Worm (Caenorhabditis elegans) whole organism, midembryonic: ENCODE results near the gene ZK856.11.

Experiments used
- T22C8.4 ChIP-seq: fragments of 200-800 bp; sonication (Bioruptor generic); IDR thresholded peaks from 2 replicates; pipeline ENCODE4 v1.3.6; 2022; ENCODE audit warnings: missing genetic modification characterization, missing compliant biosample characterization
- cog-1 ChIP-seq: sonication (generic microtip); optimal IDR thresholded peaks from 2 replicates; lab custom pipeline; 2016; ENCODE audit warnings: missing genetic modification characterization, missing compliant biosample characterization
- flt-1 ChIP-seq: fragments of 200-800 bp; sonication (Bioruptor generic); IDR thresholded peaks from 2 replicates; pipeline ENCODE4 v1.3.6; 2022; ENCODE audit warnings: missing genetic modification characterization, missing compliant biosample characterization
- klf-2 ChIP-seq: fragments of 200-800 bp; sonication (Bioruptor generic); conservative IDR thresholded peaks from 2 replicates; pipeline ENCODE4 v1.3.6; 2022; ENCODE audit warnings: missing genetic modification reagents, missing genetic modification characterization, missing compliant biosample characterization
- med-1 ChIP-seq: sonication (generic microtip); optimal IDR thresholded peaks from 2 replicates; lab custom pipeline; 2017; ENCODE audit warnings: missing genetic modification characterization, mild to moderate bottlenecking, missing compliant biosample characterization, antibody characterized with exemption, missing genetic modification reagents; ENCODE audit not compliant: insufficient read depth
- ref-1 ChIP-seq: fragments of 200-800 bp; sonication (Bioruptor generic); conservative IDR thresholded peaks from 2 replicates; pipeline ENCODE4 v1.3.6; 2022; ENCODE audit warnings: missing genetic modification reagents, missing genetic modification characterization, missing compliant biosample characterization
- tab-1 ChIP-seq: fragments of 200-800 bp; sonication (Bioruptor generic); IDR thresholded peaks from 2 replicates; pipeline ENCODE4 v1.3.6; 2022; ENCODE audit warnings: missing genetic modification characterization, missing compliant biosample characterization
- ztf-23 ChIP-seq: fragments of 200-800 bp; sonication (Bioruptor generic); IDR thresholded peaks from 2 replicates; pipeline ENCODE4 v1.3.6; 2022; ENCODE audit warnings: missing genetic modification reagents, missing genetic modification characterization, missing compliant biosample characterization
- ztf-29 ChIP-seq: fragments of 200-800 bp; sonication (Bioruptor generic); IDR thresholded peaks from 2 replicates; pipeline ENCODE4 v1.3.6; 2022; ENCODE audit warnings: missing genetic modification reagents, missing genetic modification characterization, missing compliant biosample characterization

Gene ZK856.11

ce11 chrV:10212627-10213026, 7.9 kb upstream of the ZK856.11 start, which contains the start of gene hpo-40:
Gene hpo-40 (plus strand): TSS chrV:10212927.
- TF ChIP-seq tab-1 (GFP tag; lab: Robert Waterston, UW), result no peak
- no peak for TF ChIP-seq ref-1 (GFP tag; lab: Robert Waterston, UW)
- TF ChIP-seq T22C8.4 (GFP tag; lab: Robert Waterston, UW), result no peak

DNA sequence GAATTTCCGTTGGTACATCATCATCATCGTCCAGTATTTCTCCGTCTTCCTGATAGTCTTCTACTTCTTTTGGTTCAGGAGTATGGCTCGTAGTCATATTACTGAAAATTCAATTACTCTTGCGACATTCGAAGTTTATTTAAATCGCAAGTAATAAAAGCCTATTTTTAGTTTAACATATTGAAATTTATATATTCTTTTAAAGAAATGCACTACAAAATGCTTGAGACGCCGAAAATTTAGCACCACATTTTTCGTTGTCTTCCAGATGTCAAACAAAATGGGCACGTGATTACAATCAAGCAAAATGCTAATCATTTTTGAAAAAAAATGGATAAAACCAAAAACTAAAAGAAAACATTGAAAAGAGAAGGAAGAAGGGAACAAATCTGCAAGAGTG, 7.3 kb upstream of the ZK856.11 start, which contains the start of gene zhit-3:
Gene zhit-3, minus strand, starts transcription at position 101 of the 400 bp plus-strand sequence.
- TF ChIP-seq flt-1 (GFP tag; lab: Robert Waterston, UW), result no peak
- no peak for TF ChIP-seq tab-1 (GFP tag; lab: Robert Waterston, UW)
- TF ChIP-seq cog-1 (tag; lab: Kevin White, UChicago), result no peak
- TF ChIP-seq ref-1 (GFP tag; lab: Robert Waterston, UW), result no peak
- no peak for TF ChIP-seq ztf-29 (GFP tag; lab: Robert Waterston, UW)
- TF ChIP-seq med-1 (GFP tag; lab: Kevin White, UChicago), result no peak
- TF ChIP-seq T22C8.4 (GFP tag; lab: Robert Waterston, UW), result no peak
- no peak for TF ChIP-seq ztf-23
- TF ChIP-seq klf-2, result no peak

DNA sequence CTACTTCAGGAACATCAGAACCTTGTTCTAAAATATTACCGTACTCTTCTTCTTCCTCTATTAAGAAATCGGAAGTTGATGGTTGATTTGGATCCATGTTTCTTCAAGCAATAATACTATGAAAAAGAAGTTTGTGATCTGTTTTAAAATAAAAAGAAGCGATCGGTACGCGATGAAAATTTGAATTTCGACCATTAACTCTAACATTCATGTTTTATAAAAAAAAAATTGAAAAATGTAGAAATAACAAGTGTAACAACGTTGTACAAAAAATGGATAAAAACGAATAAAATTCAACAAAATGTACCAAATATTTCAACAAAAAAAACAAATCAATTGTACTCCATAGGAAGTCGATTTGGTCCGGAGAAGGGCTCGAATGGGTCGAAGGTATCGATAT, 5.5 kb upstream of the ZK856.11 start, which contains the start of gene tftc-3:
Gene tftc-3, minus strand, starts transcription at position 101 of the 400 bp plus-strand sequence.
- TF ChIP-seq ztf-23 (no peak), flt-1 (GFP tag; lab: Robert Waterston, UW) (no peak), ztf-29 (GFP tag; lab: Robert Waterston, UW) (no peak), klf-2 (no peak), med-1 (GFP tag; lab: Kevin White, UChicago) (no peak), T22C8.4 (GFP tag; lab: Robert Waterston, UW) (no peak), cog-1 (tag; lab: Kevin White, UChicago) (no peak), tab-1 (GFP tag; lab: Robert Waterston, UW) (no peak), ref-1 (GFP tag; lab: Robert Waterston, UW) (no peak)

DNA sequence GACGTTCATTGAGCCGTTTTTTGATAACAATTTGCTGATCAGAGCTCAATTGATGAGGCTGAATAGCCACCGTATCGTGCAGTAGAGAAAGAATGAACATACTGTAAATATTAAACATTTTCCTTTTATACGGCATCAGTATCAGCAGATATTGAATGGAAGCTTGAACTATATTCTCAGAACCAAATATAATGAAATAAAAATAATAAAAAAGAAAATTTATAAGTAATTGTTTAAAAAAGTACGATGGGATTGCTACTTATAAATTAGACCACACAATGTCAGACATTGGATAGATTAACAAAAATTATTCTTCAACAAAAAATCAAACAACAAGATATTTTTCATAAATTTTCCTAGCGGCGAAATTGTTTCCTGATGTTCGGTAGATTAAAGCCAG, 1.8 kb upstream of the ZK856.11 start, which contains the start of gene rpc-25:
Gene rpc-25, minus strand, starts transcription at position 101 of the 400 bp plus-strand sequence.
- no peak for TF ChIP-seq flt-1 (GFP tag; lab: Robert Waterston, UW)

ce11 chrV:10205483-10205882, 745 bp upstream of the ZK856.11 start, which contains the start of gene ZK856.16:
Gene ZK856.16 (minus strand): TSS chrV:10205583.
- no peak for TF ChIP-seq med-1 (GFP tag; lab: Kevin White, UChicago)
- no peak for TF ChIP-seq cog-1 (tag; lab: Kevin White, UChicago)
- no peak for TF ChIP-seq tab-1 (GFP tag; lab: Robert Waterston, UW)
- no peak for TF ChIP-seq ztf-29 (GFP tag; lab: Robert Waterston, UW)
- TF ChIP-seq ref-1 (GFP tag; lab: Robert Waterston, UW), result no peak
- TF ChIP-seq klf-2, result no peak
- TF ChIP-seq T22C8.4 (GFP tag; lab: Robert Waterston, UW), result no peak
- TF ChIP-seq ztf-23, result no peak
- no peak for TF ChIP-seq flt-1 (GFP tag; lab: Robert Waterston, UW)

DNA sequence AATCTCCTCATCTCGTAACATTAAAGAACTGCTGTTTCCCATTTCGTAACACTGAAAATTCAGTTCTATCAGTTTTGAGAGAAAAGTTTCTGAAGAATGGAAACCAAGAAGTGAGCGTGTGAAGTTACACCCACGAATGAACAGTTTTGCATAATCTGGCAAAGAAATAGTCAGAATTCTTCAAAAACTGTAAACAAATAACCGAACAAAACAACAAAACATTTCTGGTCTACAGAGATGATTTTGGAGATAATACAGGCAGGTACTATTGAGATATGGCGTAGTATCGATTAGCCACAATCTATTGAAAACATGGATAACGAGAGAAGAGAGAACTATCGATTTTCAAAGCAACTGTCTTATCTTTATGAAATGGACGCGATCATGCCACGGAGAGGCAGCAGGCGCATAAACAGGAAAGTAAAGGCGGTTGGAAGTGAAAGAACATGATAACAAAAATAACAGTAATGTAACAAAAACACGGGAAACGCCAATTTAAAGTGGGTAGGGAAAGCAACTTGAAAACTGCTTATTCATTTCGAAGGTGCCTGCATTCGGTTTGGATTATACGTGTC, 1.2 kb downstream of the ZK856.11 start, which contains the start of gene chpf-1:
Gene chpf-1, minus strand, starts transcription at position 51 of the 575 bp plus-strand sequence.
- no peak for TF ChIP-seq ztf-29 (GFP tag; lab: Robert Waterston, UW)

- TF ChIP-seq flt-1 (GFP tag; lab: Robert Waterston, UW) (no peak), klf-2 (no peak), ztf-23 (no peak), tab-1 (GFP tag; lab: Robert Waterston, UW) (no peak), cog-1 (tag; lab: Kevin White, UChicago) (no peak), med-1 (GFP tag; lab: Kevin White, UChicago) (no peak), ztf-29 (GFP tag; lab: Robert Waterston, UW) (no peak), ref-1 (GFP tag; lab: Robert Waterston, UW) (no peak), T22C8.4 (GFP tag; lab: Robert Waterston, UW) (no peak)
Observed at ce11 chrV:10202340-10202739, 2.4 kb downstream of the ZK856.11 start.

DNA sequence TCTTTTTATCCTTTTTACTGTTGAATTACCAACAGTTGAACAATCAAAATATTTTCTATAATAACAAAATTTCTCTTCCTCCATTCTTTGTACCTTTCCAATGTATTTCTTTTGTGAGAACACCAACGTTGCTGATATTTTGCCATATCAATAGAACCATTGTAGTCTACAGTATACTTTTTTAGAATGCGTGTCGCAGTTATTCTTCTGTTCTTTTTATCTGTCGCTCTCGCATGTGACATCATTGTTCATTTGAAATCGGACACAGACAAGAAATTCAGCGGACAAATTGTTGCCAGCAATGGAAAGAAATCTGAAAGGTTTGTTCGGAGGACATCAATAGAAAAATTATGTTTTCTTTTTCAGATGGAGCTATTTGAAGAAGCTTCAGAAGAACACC, 2.8 kb downstream of the ZK856.11 start, which contains the start of gene ZK856.7:
Gene ZK856.7, plus strand, starts transcription at position 186 of the 400 bp plus-strand sequence.
- TF ChIP-seq ztf-23, result no peak
- TF ChIP-seq med-1 (GFP tag; lab: Kevin White, UChicago), result no peak
- no peak for TF ChIP-seq tab-1 (GFP tag; lab: Robert Waterston, UW)
- TF ChIP-seq ref-1 (GFP tag; lab: Robert Waterston, UW), result no peak
- TF ChIP-seq cog-1 (tag; lab: Kevin White, UChicago), result no peak
- TF ChIP-seq flt-1 (GFP tag; lab: Robert Waterston, UW), result no peak
- TF ChIP-seq T22C8.4 (GFP tag; lab: Robert Waterston, UW), result no peak
- no peak for TF ChIP-seq ztf-29 (GFP tag; lab: Robert Waterston, UW)
- TF ChIP-seq klf-2, result no peak

- no peak for TF ChIP-seq ref-1 (GFP tag; lab: Robert Waterston, UW)
- no peak for TF ChIP-seq T22C8.4 (GFP tag; lab: Robert Waterston, UW)
- TF ChIP-seq tab-1 (GFP tag; lab: Robert Waterston, UW), result no peak
- no peak for TF ChIP-seq ztf-29 (GFP tag; lab: Robert Waterston, UW)
- no peak for TF ChIP-seq ztf-23
- TF ChIP-seq flt-1 (GFP tag; lab: Robert Waterston, UW), result no peak
- TF ChIP-seq cog-1 (tag; lab: Kevin White, UChicago), result no peak
- TF ChIP-seq med-1 (GFP tag; lab: Kevin White, UChicago), result no peak
- no peak for TF ChIP-seq klf-2
Observed at ce11 chrV:10198386-10198785, 6.4 kb downstream of the ZK856.11 start, which contains the start of gene ZK856.6. Gene ZK856.6 (plus strand): TSS chrV:10198686.

DNA sequence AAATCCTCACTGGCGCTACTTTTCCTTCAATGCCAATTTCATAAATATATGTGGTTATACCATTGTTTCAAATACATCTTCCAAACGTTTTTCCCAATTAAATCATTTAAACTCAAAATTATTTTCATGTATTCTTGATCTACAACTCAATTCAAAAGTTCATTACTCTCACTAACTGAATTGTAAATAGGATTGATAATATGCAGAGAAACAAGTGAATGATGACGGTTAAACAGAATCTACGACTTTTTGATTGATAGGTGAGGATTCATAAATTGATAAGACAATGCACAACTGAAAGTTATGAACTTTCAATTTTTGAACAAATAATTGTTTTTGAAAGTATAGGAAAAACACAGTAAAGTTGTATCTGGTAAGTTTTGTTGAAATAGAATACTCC, 13.5 kb downstream of the ZK856.11 start:
- TF ChIP-seq med-1 (GFP tag; lab: Kevin White, UChicago) (no peak), klf-2 (no peak), cog-1 (tag; lab: Kevin White, UChicago) (no peak), tab-1 (GFP tag; lab: Robert Waterston, UW) (no peak), ref-1 (GFP tag; lab: Robert Waterston, UW) (no peak), ztf-29 (GFP tag; lab: Robert Waterston, UW) (no peak), ztf-23 (no peak), T22C8.4 (GFP tag; lab: Robert Waterston, UW) (no peak), flt-1 (GFP tag; lab: Robert Waterston, UW) (no peak)
